Worm (Caenorhabditis elegans) whole organism, L1 larva: ENCODE measurements around the gene C27B7.2.

Source experiments
- C34B4.2 ChIP-seq: sonication (generic microtip); optimal IDR thresholded peaks from 2 replicates; lab custom pipeline; 2017; ENCODE audit warnings: mild to moderate bottlenecking, missing genetic modification characterization, missing compliant biosample characterization
- aha-1 ChIP-seq: fragments of 150-350 bp; optimal IDR thresholded peaks from 2 replicates; lab custom pipeline; 2014; ENCODE audit warnings: missing biosample characterization, missing genetic modification characterization
- blmp-1 ChIP-seq: fragments of 150-350 bp; optimal IDR thresholded peaks from 2 replicates; lab custom pipeline; 2014; ENCODE audit warnings: missing biosample characterization, missing genetic modification characterization
- ceh-82 ChIP-seq, 3 experiments: fragments of 150-350 bp in 1 of 3; sonication (generic microtip) in 2 of 3; optimal IDR thresholded peaks; 2 replicates each; lab custom pipeline; 2014 to 2017; ENCODE audit warnings: missing biosample characterization in 3 of 3, missing genetic modification characterization in 3 of 3
- ces-1 ChIP-seq: fragments of 150-350 bp; optimal IDR thresholded peaks from 2 replicates; lab custom pipeline; 2014; ENCODE audit warnings: missing biosample characterization, missing genetic modification reagents, missing genetic modification characterization
- dpl-1 ChIP-seq, 3 experiments: fragments of 150-350 bp in 2 of 3; sonication (generic microtip) in 1 of 3; optimal IDR thresholded peaks; 2 replicates each; lab custom pipeline; 2014 to 2017; ENCODE audit warnings: missing biosample characterization in 3 of 3, missing genetic modification characterization in 3 of 3, missing genetic modification reagents in 3 of 3
- efl-1 ChIP-seq, 4 experiments: fragments of 150-350 bp; optimal IDR thresholded peaks in 3 of 4; peaks in 1 of 4; 1 replicate in 1 of 4; 2 replicates in 3 of 4; lab custom pipeline; 2014; ENCODE audit warnings: missing biosample characterization in 2 of 4, missing genetic modification characterization in 2 of 4, missing genetic modification reagents in 2 of 4
- elt-2 ChIP-seq: sonication (generic microtip); optimal IDR thresholded peaks from 2 replicates; lab custom pipeline; 2016; ENCODE audit warnings: missing genetic modification characterization, mild to moderate bottlenecking, inconsistent platforms, missing compliant biosample characterization, missing genetic modification reagents
- elt-3 ChIP-seq, 6 experiments: fragments of 150-350 bp in 1 of 6; sonication (generic microtip); optimal IDR thresholded peaks; 2 replicates each; lab custom pipeline; 2017 to 2018; ENCODE audit warnings: missing biosample characterization in 6 of 6, missing genetic modification characterization in 6 of 6, inconsistent platforms in 1 of 6
- ets-5 ChIP-seq: fragments of 200-800 bp; sonication (Bioruptor generic); IDR thresholded peaks from 2 replicates; pipeline ENCODE4 v1.3.6; 2022; ENCODE audit warnings: missing genetic modification characterization, missing compliant biosample characterization
- fkh-4 ChIP-seq: sonication (generic microtip); optimal IDR thresholded peaks from 2 replicates; lab custom pipeline; 2016; ENCODE audit warnings: missing compliant biosample characterization, missing genetic modification characterization, borderline replicate concordance
- fkh-8 ChIP-seq: sonication (generic microtip); optimal IDR thresholded peaks from 2 replicates; lab custom pipeline; 2016; ENCODE audit warnings: mild to moderate bottlenecking, missing genetic modification characterization, missing compliant biosample characterization
- grh-1 ChIP-seq: fragments of 200-800 bp; sonication (Bioruptor generic); IDR thresholded peaks from 2 replicates; pipeline ENCODE4 v1.3.6; 2022; ENCODE audit warnings: missing genetic modification reagents, missing genetic modification characterization, missing compliant biosample characterization
- hlh-4 ChIP-seq: sonication (generic microtip); optimal IDR thresholded peaks from 2 replicates; lab custom pipeline; 2016; ENCODE audit warnings: mild to moderate bottlenecking, missing genetic modification characterization, missing compliant biosample characterization
- hpl-2 ChIP-seq: fragments of 150-350 bp; optimal IDR thresholded peaks from 2 replicates; lab custom pipeline; 2014; ENCODE audit warnings: missing biosample characterization, missing genetic modification reagents, missing genetic modification characterization
- irx-1 ChIP-seq: sonication (generic microtip); optimal IDR thresholded peaks from 2 replicates; lab custom pipeline; 2016; ENCODE audit warnings: missing genetic modification characterization, missing compliant biosample characterization
- isw-1 ChIP-seq: fragments of 200-800 bp; sonication (Bioruptor generic); IDR thresholded peaks from 2 replicates; pipeline ENCODE4 v1.3.6; 2022; ENCODE audit warnings: missing genetic modification characterization, missing compliant biosample characterization
- jun-1 ChIP-seq: fragments of 150-350 bp; optimal IDR thresholded peaks from 2 replicates; lab custom pipeline; 2014; ENCODE audit warnings: missing biosample characterization, missing genetic modification reagents, missing genetic modification characterization
- lin-13 ChIP-seq: fragments of 150-350 bp; optimal IDR thresholded peaks from 2 replicates; lab custom pipeline; 2014; ENCODE audit warnings: missing biosample characterization, missing genetic modification reagents, missing genetic modification characterization
- lin-14 ChIP-seq: fragments of 200-800 bp; sonication (Bioruptor generic); optimal IDR thresholded peaks from 2 replicates; lab custom pipeline; 2018; ENCODE audit warnings: mild to moderate bottlenecking, missing genetic modification characterization, moderate library complexity, missing compliant biosample characterization
- lin-35 ChIP-seq, 2 experiments: fragments of 150-350 bp; optimal IDR thresholded peaks; 2 replicates each; lab custom pipeline; 2014; ENCODE audit warnings: missing biosample characterization in 2 of 2, missing genetic modification characterization in 2 of 2, missing genetic modification reagents in 2 of 2
- lsy-2 ChIP-seq, 2 experiments: fragments of 150-350 bp; optimal IDR thresholded peaks; 2 replicates each; lab custom pipeline; 2014; ENCODE audit warnings: missing biosample characterization in 2 of 2, missing genetic modification characterization in 2 of 2
- mdl-1 ChIP-seq, 2 experiments: fragments of 150-350 bp; optimal IDR thresholded peaks; 2 replicates each; lab custom pipeline; 2014 to 2017; ENCODE audit warnings: missing biosample characterization in 2 of 2, missing genetic modification characterization in 2 of 2, inconsistent platforms in 1 of 2
- mef-2 ChIP-seq: fragments of 150-350 bp; optimal IDR thresholded peaks from 2 replicates; lab custom pipeline; 2014; ENCODE audit warnings: missing biosample characterization, missing genetic modification characterization
- nhr-20 ChIP-seq: sonication (generic microtip); optimal IDR thresholded peaks from 2 replicates; lab custom pipeline; 2016; ENCODE audit warnings: mild to moderate bottlenecking, missing genetic modification characterization, missing compliant biosample characterization
- nhr-28 ChIP-seq: fragments of 150-350 bp; optimal IDR thresholded peaks from 2 replicates; lab custom pipeline; 2014; ENCODE audit warnings: missing biosample characterization, missing genetic modification characterization
- nhr-71 ChIP-seq: sonication (generic microtip); optimal IDR thresholded peaks from 2 replicates; lab custom pipeline; 2016; ENCODE audit warnings: mild to moderate bottlenecking, missing genetic modification characterization, moderate library complexity, missing compliant biosample characterization
- nhr-84 ChIP-seq: sonication (generic microtip); optimal IDR thresholded peaks from 2 replicates; lab custom pipeline; 2017; ENCODE audit warnings: missing biosample characterization, missing genetic modification characterization
- nhr-85 ChIP-seq: sonication (generic microtip); peaks from one replicate; lab custom pipeline; 2016; ENCODE audit warnings: missing genetic modification characterization, inconsistent platforms, missing compliant biosample characterization
- nhr-90 ChIP-seq: sonication (generic microtip); optimal IDR thresholded peaks from 2 replicates; lab custom pipeline; 2016; ENCODE audit warnings: mild to moderate bottlenecking, missing genetic modification characterization, missing compliant biosample characterization; ENCODE audit not compliant: poor library complexity
- rnt-1 ChIP-seq: sonication (generic microtip); optimal IDR thresholded peaks from 2 replicates; lab custom pipeline; 2016; ENCODE audit warnings: mild to moderate bottlenecking, missing genetic modification characterization, moderate library complexity, missing compliant biosample characterization
- snu-23 ChIP-seq: sonication (generic microtip); optimal IDR thresholded peaks from 2 replicates; lab custom pipeline; 2016; ENCODE audit warnings: missing genetic modification characterization, missing compliant biosample characterization
- sup-37 ChIP-seq: fragments of 200-800 bp; sonication (Bioruptor generic); optimal IDR thresholded peaks from 2 replicates; lab custom pipeline; 2018; ENCODE audit warnings: mild to moderate bottlenecking, missing genetic modification characterization, missing compliant biosample characterization
- swsn-7 ChIP-seq: sonication (generic microtip); optimal IDR thresholded peaks from 2 replicates; lab custom pipeline; 2016; ENCODE audit warnings: missing genetic modification characterization, missing compliant biosample characterization
- tlp-1 ChIP-seq: fragments of 150-350 bp; optimal IDR thresholded peaks from 2 replicates; lab custom pipeline; 2014; ENCODE audit warnings: missing biosample characterization, missing genetic modification characterization
- unc-130 ChIP-seq: fragments of 150-350 bp; optimal IDR thresholded peaks from 2 replicates; lab custom pipeline; 2017; ENCODE audit warnings: missing biosample characterization, missing genetic modification characterization, inconsistent platforms
- unc-30 ChIP-seq: sonication (generic microtip); optimal IDR thresholded peaks from 2 replicates; lab custom pipeline; 2017; ENCODE audit warnings: missing biosample characterization, missing genetic modification characterization
- unc-98 ChIP-seq: fragments of 200-800 bp; sonication (Bioruptor generic); IDR thresholded peaks from 2 replicates; pipeline ENCODE4 v1.3.6; 2022; ENCODE audit warnings: missing genetic modification characterization, missing compliant biosample characterization
- vab-15 ChIP-seq: sonication (generic microtip); optimal IDR thresholded peaks from 2 replicates; lab custom pipeline; 2017; ENCODE audit warnings: missing genotype, mild to moderate bottlenecking, missing genetic modification characterization, missing compliant biosample characterization
- xbp-1 ChIP-seq: sonication (generic microtip); optimal IDR thresholded peaks from 2 replicates; lab custom pipeline; 2016; ENCODE audit warnings: missing genetic modification characterization, missing compliant biosample characterization
- zip-4 ChIP-seq: fragments of 200-800 bp; sonication (Bioruptor generic); optimal IDR thresholded peaks from 2 replicates; lab custom pipeline; 2018; ENCODE audit warnings: mild to moderate bottlenecking, missing genetic modification characterization, moderate library complexity, missing compliant biosample characterization
- ztf-11 ChIP-seq, 2 experiments: sonication (generic microtip); optimal IDR thresholded peaks; 2 replicates each; lab custom pipeline; 2016 to 2017; ENCODE audit warnings: missing genetic modification characterization in 2 of 2, missing biosample characterization in 1 of 2, missing compliant biosample characterization in 1 of 2
- ztf-4 ChIP-seq: fragments of 150-350 bp; optimal IDR thresholded peaks from 2 replicates; lab custom pipeline; 2014; ENCODE audit warnings: missing biosample characterization, missing genetic modification characterization

The C27B7.2 gene

ce11 chrIV:8921166-8921565, 28.5 kb downstream of the C27B7.2 start (continued):
- peak; percentile 23 for TF ChIP-seq lin-14 (GFP tag; lab: Kevin White, UChicago)
- TF ChIP-seq irx-1 (tag; lab: Kevin White, UChicago): no peak
- no peak for TF ChIP-seq ceh-82 (tag; optimal IDR thresholded peaks at IDR 0.05; lab: Kevin White, UChicago)
- TF ChIP-seq nhr-85 (tag; lab: Kevin White, UChicago): peak; percentile 61
- no peak for TF ChIP-seq hlh-4 (tag; lab: Kevin White, UChicago)
- TF ChIP-seq isw-1 (GFP tag; lab: Robert Waterston, UW): no peak
- no peak for TF ChIP-seq ets-5 (GFP tag; lab: Robert Waterston, UW)
- no peak for TF ChIP-seq unc-30
- TF ChIP-seq ztf-4 (tag; lab: Kevin White, UChicago): no peak
- no peak for TF ChIP-seq vab-15
- no peak for TF ChIP-seq swsn-7
- no peak for TF ChIP-seq elt-2 (tag; lab: Kevin White, UChicago)
- TF ChIP-seq aha-1 (tag; lab: Kevin White, UChicago): no peak
- TF ChIP-seq mef-2: no peak
- no peak for TF ChIP-seq sup-37 (GFP tag; lab: Kevin White, UChicago)
- TF ChIP-seq zip-4 (GFP tag; lab: Kevin White, UChicago): no peak
- TF ChIP-seq lin-35 (GFP tag; optimal IDR thresholded peaks at IDR 0.05; lab: Kevin White, UChicago): no peak
- peak; percentile 42 for TF ChIP-seq fkh-8
- no peak for TF ChIP-seq grh-1 (GFP tag; lab: Robert Waterston, UW)
- TF ChIP-seq unc-98 (GFP tag; lab: Robert Waterston, UW): no peak
- TF ChIP-seq tlp-1: no peak
- TF ChIP-seq blmp-1 (tag; lab: Kevin White, UChicago): no peak
- no peak for TF ChIP-seq unc-130 (tag; lab: Kevin White, UChicago)
- TF ChIP-seq jun-1 (tag; lab: Kevin White, UChicago): no peak
- no peak for TF ChIP-seq ztf-11 (tag; optimal IDR thresholded peaks at IDR 0.05; lab: Kevin White, UChicago)
- TF ChIP-seq nhr-28 (tag; lab: Kevin White, UChicago): no peak
- TF ChIP-seq fkh-4: peak; percentile 20
- TF ChIP-seq hpl-2: no peak

ce11 chrIV:8921956-8922355, 29.3 kb downstream of the C27B7.2 start, which contains the start of gene D1046.16:
D1046.16 (plus strand) TSS chrIV:8922150.
- TF ChIP-seq elt-3 (tag; optimal IDR thresholded peaks at IDR 0.05; lab: Kevin White, UChicago) (peak in 1 of 6 experiments; percentile 30), blmp-1 (tag; lab: Kevin White, UChicago) (peak; percentile 83), lin-35 (GFP tag; optimal IDR thresholded peaks at IDR 0.05; lab: Kevin White, UChicago) (peak; percentile 36 to 66), sup-37 (GFP tag; lab: Kevin White, UChicago) (no peak), nhr-90 (tag; lab: Kevin White, UChicago) (peak; percentile 51), lin-14 (GFP tag; lab: Kevin White, UChicago) (peak; percentile 80), nhr-71 (tag; lab: Kevin White, UChicago) (peak; percentile 4), efl-1 (optimal IDR thresholded peaks at IDR 0.05; lab: Kevin White, UChicago) (peak; percentile 16 to 31), efl-1 (GFP tag; optimal IDR thresholded peaks at IDR 0.05 in 1 of 2; lab: Kevin White, UChicago) (no peak), snu-23 (GFP tag; lab: Kevin White, UChicago) (peak; percentile 70), lsy-2 (tag; optimal IDR thresholded peaks at IDR 0.05; lab: Kevin White, UChicago) (peak in 1 of 2 experiments; percentile 43), ces-1 (no peak), mdl-1 (tag; optimal IDR thresholded peaks at IDR 0.05; lab: Kevin White, UChicago) (peak in 1 of 2 experiments; percentile 7), swsn-7 (peak; percentile 12), C34B4.2 (tag; lab: Kevin White, UChicago) (no peak), dpl-1 (GFP tag; optimal IDR thresholded peaks at IDR 0.05; lab: Kevin White, UChicago) (peak in 1 of 3 experiments; percentile 17), xbp-1 (tag; lab: Kevin White, UChicago) (no peak), nhr-20 (tag; lab: Kevin White, UChicago) (peak; percentile 61), lin-13 (GFP tag; lab: Kevin White, UChicago) (no peak), nhr-84 (tag; lab: Kevin White, UChicago) (no peak), ets-5 (GFP tag; lab: Robert Waterston, UW) (no peak), rnt-1 (tag; lab: Kevin White, UChicago) (peak; percentile 18), ceh-82 (tag; optimal IDR thresholded peaks at IDR 0.05; lab: Kevin White, UChicago) (peak in 1 of 3 experiments; percentile 5)
- TF ChIP-seq, all 84 proteins: peak for 15
